Worm (Caenorhabditis elegans) whole organism, mixed stage, embryonic: Measurements from ENCODE around the gene txt-13.

Experiments used
- blmp-1 ChIP-seq: fragments of 150-350 bp; optimal IDR thresholded peaks from 2 replicates; lab custom pipeline; 2014; ENCODE audit warnings: missing biosample characterization, missing genetic modification characterization
- ceh-83 ChIP-seq: fragments of 200-800 bp; sonication (Bioruptor generic); optimal IDR thresholded peaks from 2 replicates; lab custom pipeline; 2018; ENCODE audit warnings: mild to moderate bottlenecking, missing genetic modification characterization, missing compliant biosample characterization
- drap-1 ChIP-seq: fragments of 200-800 bp; sonication (Bioruptor generic); optimal IDR thresholded peaks from 3 replicates; lab custom pipeline; 2018; ENCODE audit warnings: mild to moderate bottlenecking, missing genetic modification characterization, missing compliant biosample characterization
- elt-1 ChIP-seq: sonication (generic microtip); optimal IDR thresholded peaks from 2 replicates; lab custom pipeline; 2017; ENCODE audit warnings: missing genetic modification characterization, mild to moderate bottlenecking, missing compliant biosample characterization, antibody characterized with exemption, moderate library complexity, borderline replicate concordance; ENCODE audit not compliant: insufficient read depth
- hlh-1 ChIP-seq: fragments of 150-350 bp; optimal IDR thresholded peaks from 2 replicates; lab custom pipeline; 2014; ENCODE audit warnings: missing biosample characterization, missing genetic modification reagents, missing genetic modification characterization
- lin-13 ChIP-seq: fragments of 150-350 bp; optimal IDR thresholded peaks from 2 replicates; lab custom pipeline; 2014; ENCODE audit warnings: missing biosample characterization, missing genetic modification characterization
- mab-5 ChIP-seq: fragments of 150-350 bp; optimal IDR thresholded peaks from 2 replicates; lab custom pipeline; 2014; ENCODE audit warnings: missing biosample characterization, missing genetic modification characterization
- pha-4 ChIP-seq: fragments of 150-350 bp; optimal IDR thresholded peaks from 2 replicates; lab custom pipeline; 2018; ENCODE audit warnings: missing biosample characterization, missing genetic modification reagents, missing genetic modification characterization
- sem-2 ChIP-seq: fragments of 200-800 bp; sonication (Bioruptor generic); optimal IDR thresholded peaks from 2 replicates; lab custom pipeline; 2018; ENCODE audit warnings: mild to moderate bottlenecking, missing genetic modification characterization, missing compliant biosample characterization
- tbx-8 ChIP-seq: fragments of 200-800 bp; sonication (Bioruptor generic); optimal IDR thresholded peaks from 2 replicates; lab custom pipeline; 2018; ENCODE audit warnings: mild to moderate bottlenecking, missing genetic modification characterization, moderate library complexity, missing compliant biosample characterization
- unc-62 ChIP-seq: fragments of 150-350 bp; optimal IDR thresholded peaks from 2 replicates; lab custom pipeline; 2014; ENCODE audit warnings: missing biosample characterization, missing genetic modification reagents, missing genetic modification characterization

ce11 chrII:10596462-10596861, 26.1 kb downstream of the txt-13 start, which contains the start of gene C14A4.7:
- no peak for TF ChIP-seq ceh-83 (GFP tag; lab: Kevin White, UChicago)
- no peak for TF ChIP-seq mab-5 (tag; lab: Kevin White, UChicago)
- no peak for TF ChIP-seq tbx-8 (GFP tag; lab: Kevin White, UChicago)
- TF ChIP-seq drap-1 (GFP tag; lab: Kevin White, UChicago) = no peak
- no peak for TF ChIP-seq pha-4 (tag; lab: Kevin White, UChicago)
- no peak for TF ChIP-seq unc-62 (GFP tag; lab: Kevin White, UChicago)
- no peak for TF ChIP-seq lin-13 (tag; lab: Kevin White, UChicago)
- TF ChIP-seq hlh-1 = no peak
- TF ChIP-seq blmp-1 (tag; lab: Kevin White, UChicago) = no peak
- no peak for TF ChIP-seq sem-2
- no peak for TF ChIP-seq elt-1 (tag; lab: Kevin White, UChicago)
